Worm (Caenorhabditis elegans) whole organism, mixed stage, embryonic: ENCODE measurements around the gene T04B8.1.

Source experiments
- M03D4.4 ChIP-seq: sonication (generic microtip); optimal IDR thresholded peaks from 2 replicates; lab custom pipeline; 2017; ENCODE audit warnings: mild to moderate bottlenecking, missing genetic modification characterization, missing compliant biosample characterization
- bed-3 ChIP-seq: fragments of 200-800 bp; sonication (Bioruptor generic); optimal IDR thresholded peaks from 3 replicates; lab custom pipeline; 2018; ENCODE audit warnings: mild to moderate bottlenecking, missing genetic modification characterization, moderate library complexity, missing compliant biosample characterization
- blmp-1 ChIP-seq: fragments of 150-350 bp; optimal IDR thresholded peaks from 2 replicates; lab custom pipeline; 2014; ENCODE audit warnings: missing biosample characterization, missing genetic modification characterization
- ceh-39 ChIP-seq: fragments of 150-350 bp; optimal IDR thresholded peaks from 2 replicates; lab custom pipeline; 2014; ENCODE audit warnings: missing biosample characterization, missing genetic modification characterization
- ceh-43 ChIP-seq: fragments of 200-800 bp; sonication (Bioruptor generic); optimal IDR thresholded peaks from 2 replicates; lab custom pipeline; 2018; ENCODE audit warnings: mild to moderate bottlenecking, missing genetic modification characterization, moderate library complexity, missing compliant biosample characterization
- ceh-83 ChIP-seq: fragments of 200-800 bp; sonication (Bioruptor generic); optimal IDR thresholded peaks from 2 replicates; lab custom pipeline; 2018; ENCODE audit warnings: mild to moderate bottlenecking, missing genetic modification characterization, missing compliant biosample characterization
- ces-1 ChIP-seq: fragments of 150-350 bp; optimal IDR thresholded peaks from 2 replicates; lab custom pipeline; 2014; ENCODE audit warnings: missing biosample characterization, missing genetic modification reagents, missing genetic modification characterization
- cnd-1 ChIP-seq: fragments of 200-800 bp; sonication (Bioruptor generic); optimal IDR thresholded peaks from 2 replicates; lab custom pipeline; 2018; ENCODE audit warnings: mild to moderate bottlenecking, missing genetic modification characterization, missing compliant biosample characterization
- drap-1 ChIP-seq: fragments of 200-800 bp; sonication (Bioruptor generic); optimal IDR thresholded peaks from 3 replicates; lab custom pipeline; 2018; ENCODE audit warnings: mild to moderate bottlenecking, missing genetic modification characterization, missing compliant biosample characterization
- elt-3 ChIP-seq: fragments of 150-350 bp; optimal IDR thresholded peaks from 2 replicates; lab custom pipeline; 2014; ENCODE audit warnings: missing biosample characterization, missing genetic modification characterization
- flh-1 ChIP-seq: fragments of 200-800 bp; sonication (Bioruptor generic); optimal IDR thresholded peaks from 2 replicates; lab custom pipeline; 2018; ENCODE audit warnings: mild to moderate bottlenecking, missing genetic modification characterization, moderate library complexity, missing compliant biosample characterization
- ham-2 ChIP-seq: fragments of 200-800 bp; sonication (Bioruptor generic); optimal IDR thresholded peaks from 2 replicates; lab custom pipeline; 2018; ENCODE audit warnings: mild to moderate bottlenecking, missing genetic modification characterization, missing compliant biosample characterization
- hlh-1 ChIP-seq: fragments of 150-350 bp; optimal IDR thresholded peaks from 2 replicates; lab custom pipeline; 2014; ENCODE audit warnings: missing biosample characterization, missing genetic modification reagents, missing genetic modification characterization
- lin-13 ChIP-seq: fragments of 150-350 bp; optimal IDR thresholded peaks from 2 replicates; lab custom pipeline; 2014; ENCODE audit warnings: missing biosample characterization, missing genetic modification characterization
- lin-32 ChIP-seq: fragments of 200-800 bp; sonication (Bioruptor generic); optimal IDR thresholded peaks from 2 replicates; lab custom pipeline; 2018; ENCODE audit warnings: mild to moderate bottlenecking, missing genetic modification characterization, missing compliant biosample characterization
- lsy-2 ChIP-seq: fragments of 150-350 bp; optimal IDR thresholded peaks from 2 replicates; lab custom pipeline; 2014; ENCODE audit warnings: missing biosample characterization, missing genetic modification characterization
- mab-5 ChIP-seq: fragments of 150-350 bp; optimal IDR thresholded peaks from 2 replicates; lab custom pipeline; 2014; ENCODE audit warnings: missing biosample characterization, missing genetic modification characterization
- mep-1 ChIP-seq: fragments of 150-350 bp; optimal IDR thresholded peaks from 2 replicates; lab custom pipeline; 2017; ENCODE audit warnings: missing biosample characterization, missing genetic modification reagents, missing genetic modification characterization, inconsistent platforms
- mls-2 ChIP-seq: sonication (generic microtip); optimal IDR thresholded peaks from 2 replicates; lab custom pipeline; 2016; ENCODE audit warnings: mild to moderate bottlenecking, missing genetic modification characterization, moderate library complexity, missing compliant biosample characterization
- nhr-12 ChIP-seq: fragments of 150-350 bp; optimal IDR thresholded peaks from 2 replicates; lab custom pipeline; 2014; ENCODE audit warnings: missing biosample characterization, missing genetic modification characterization
- nhr-2 ChIP-seq: fragments of 150-350 bp; optimal IDR thresholded peaks from 2 replicates; lab custom pipeline; 2014; ENCODE audit warnings: missing biosample characterization, missing genetic modification characterization
- nhr-237 ChIP-seq: fragments of 150-350 bp; optimal IDR thresholded peaks from 2 replicates; lab custom pipeline; 2014; ENCODE audit warnings: missing biosample characterization, missing genetic modification characterization
- nhr-28 ChIP-seq: fragments of 150-350 bp; optimal IDR thresholded peaks from 2 replicates; lab custom pipeline; 2014; ENCODE audit warnings: missing biosample characterization, missing genetic modification characterization
- snpc-4 ChIP-seq: fragments of 150-350 bp; optimal IDR thresholded peaks from 2 replicates; lab custom pipeline; 2014; ENCODE audit warnings: missing biosample characterization, missing genetic modification characterization
- sptf-1 ChIP-seq: sonication (generic microtip); optimal IDR thresholded peaks from 2 replicates; lab custom pipeline; 2017; ENCODE audit warnings: mild to moderate bottlenecking, missing genetic modification characterization, moderate library complexity, missing compliant biosample characterization
- tbx-8 ChIP-seq: fragments of 200-800 bp; sonication (Bioruptor generic); optimal IDR thresholded peaks from 2 replicates; lab custom pipeline; 2018; ENCODE audit warnings: mild to moderate bottlenecking, missing genetic modification characterization, moderate library complexity, missing compliant biosample characterization
- unc-120 ChIP-seq: sonication (generic microtip); optimal IDR thresholded peaks from 2 replicates; lab custom pipeline; 2017; ENCODE audit warnings: missing genetic modification characterization, missing compliant biosample characterization; ENCODE audit not compliant: poor library complexity, severe bottlenecking
- unc-62 ChIP-seq: fragments of 150-350 bp; optimal IDR thresholded peaks from 2 replicates; lab custom pipeline; 2014; ENCODE audit warnings: missing biosample characterization, missing genetic modification reagents, missing genetic modification characterization
- zip-8 ChIP-seq: fragments of 150-350 bp; optimal IDR thresholded peaks from 2 replicates; lab custom pipeline; 2014; ENCODE audit warnings: missing biosample characterization, missing genetic modification characterization
- ztf-11 ChIP-seq: fragments of 150-350 bp; optimal IDR thresholded peaks from 2 replicates; lab custom pipeline; 2014; ENCODE audit warnings: missing biosample characterization, missing genetic modification characterization

The T04B8.1 gene

ce11 chrII:627205-627604 is 6.9 kb upstream of the T04B8.1 start, which contains the start of gene arrd-1:
Gene arrd-1, plus strand, starts transcription at chrII:627505.
- no peak for TF ChIP-seq unc-62 (GFP tag; lab: Kevin White, UChicago)
- TF ChIP-seq nhr-237 (tag; lab: Kevin White, UChicago): no peak
- no peak for TF ChIP-seq lin-13
- no peak for TF ChIP-seq M03D4.4 (tag; lab: Kevin White, UChicago)
- no peak for TF ChIP-seq ham-2 (GFP tag; lab: Kevin White, UChicago)
- no peak for TF ChIP-seq sptf-1 (tag; lab: Kevin White, UChicago)
- TF ChIP-seq drap-1: no peak
- TF ChIP-seq lsy-2 (tag; lab: Kevin White, UChicago): no peak
- no peak for TF ChIP-seq cnd-1 (tag; lab: Kevin White, UChicago)
- TF ChIP-seq ceh-83: no peak
- no peak for TF ChIP-seq hlh-1 (tag; lab: Kevin White, UChicago)
- no peak for TF ChIP-seq ceh-39 (tag; lab: Kevin White, UChicago)
- TF ChIP-seq bed-3 (GFP tag; lab: Kevin White, UChicago): no peak
- no peak for TF ChIP-seq unc-120 (tag; lab: Kevin White, UChicago)
- no peak for TF ChIP-seq mab-5 (tag; lab: Kevin White, UChicago)
- no peak for TF ChIP-seq snpc-4
- no peak for TF ChIP-seq zip-8
- TF ChIP-seq ztf-11 (tag; lab: Kevin White, UChicago): no peak
- no peak for TF ChIP-seq nhr-28 (tag; lab: Kevin White, UChicago)
- TF ChIP-seq nhr-12: no peak

- no peak for TF ChIP-seq snpc-4
- no peak for TF ChIP-seq ceh-83
- TF ChIP-seq flh-1 (GFP tag; lab: Kevin White, UChicago): no peak
- TF ChIP-seq M03D4.4 (tag; lab: Kevin White, UChicago): no peak
- no peak for TF ChIP-seq zip-8
- no peak for TF ChIP-seq mls-2 (tag; lab: Kevin White, UChicago)
- TF ChIP-seq nhr-2: no peak
- TF ChIP-seq ham-2 (GFP tag; lab: Kevin White, UChicago): no peak
- TF ChIP-seq ceh-43: no peak
- TF ChIP-seq mep-1: no peak
- no peak for TF ChIP-seq unc-62 (GFP tag; lab: Kevin White, UChicago)
- no peak for TF ChIP-seq drap-1
- TF ChIP-seq lin-13: no peak
- TF ChIP-seq unc-120 (tag; lab: Kevin White, UChicago): no peak
- no peak for TF ChIP-seq elt-3
- no peak for TF ChIP-seq nhr-28 (tag; lab: Kevin White, UChicago)
- TF ChIP-seq, all 35 proteins: peak for 0
Measured at ce11 chrII:627913-628312, 6.2 kb upstream of the T04B8.1 start.

- no peak for TF ChIP-seq blmp-1 (tag; lab: Kevin White, UChicago)
- no peak for TF ChIP-seq hlh-1 (tag; lab: Kevin White, UChicago)
- TF ChIP-seq drap-1: no peak
- no peak for TF ChIP-seq tbx-8 (GFP tag; lab: Kevin White, UChicago)
- no peak for TF ChIP-seq unc-62 (GFP tag; lab: Kevin White, UChicago)
- no peak for TF ChIP-seq lin-13
- TF ChIP-seq mep-1: no peak
- no peak for TF ChIP-seq mls-2 (tag; lab: Kevin White, UChicago)
- no peak for TF ChIP-seq ces-1 (GFP tag; lab: Kevin White, UChicago)
Measured at ce11 chrII:639467-639866, 5.4 kb downstream of the T04B8.1 start, which contains the start of gene K07E8.6. Gene K07E8.6, minus strand, starts transcription at chrII:639567.

- TF ChIP-seq ham-2 (GFP tag; lab: Kevin White, UChicago): peak; percentile 9
- no peak for TF ChIP-seq lin-32
Measured at ce11 chrII:643733-644132, 9.6 kb downstream of the T04B8.1 start.

ce11 chrII:650321-651005 is 16.4 kb downstream of the T04B8.1 start, which contains the start of the genes K07E8.7 and frpr-14:
Gene K07E8.7, minus strand, starts transcription at chrII:650367.
Gene frpr-14, plus strand, starts transcription at chrII:650955.
- TF ChIP-seq bed-3 (GFP tag; lab: Kevin White, UChicago) (no peak), ces-1 (GFP tag; lab: Kevin White, UChicago) (peak; percentile 33), lsy-2 (tag; lab: Kevin White, UChicago) (peak; percentile 28)
